Worm (Caenorhabditis elegans) whole organism, early embryonic: ENCODE measurements around the gene vit-2.

Experiments used
- aly-1 ChIP-seq: sonication (generic microtip); optimal IDR thresholded peaks from 2 replicates; lab custom pipeline; 2016; ENCODE audit warnings: missing genetic modification characterization, missing compliant biosample characterization
- ama-1 ChIP-seq: fragments of 150-350 bp; optimal IDR thresholded peaks from 2 replicates; lab custom pipeline; 2014
- ceh-13 ChIP-seq: fragments of 200-800 bp; sonication (Bioruptor generic); optimal IDR thresholded peaks from 2 replicates; lab custom pipeline; 2018; ENCODE audit warnings: mild to moderate bottlenecking, missing genetic modification characterization, missing compliant biosample characterization
- ets-7 ChIP-seq: sonication (generic microtip); optimal IDR thresholded peaks from 2 replicates; lab custom pipeline; 2016; ENCODE audit warnings: missing genotype, missing genetic modification characterization, missing compliant biosample characterization
- hmbx-1 ChIP-seq: sonication (generic microtip); optimal IDR thresholded peaks from 2 replicates; lab custom pipeline; 2016; ENCODE audit warnings: mild to moderate bottlenecking, missing genetic modification characterization, missing compliant biosample characterization
- hmg-4 ChIP-seq: fragments of 200-800 bp; sonication (Bioruptor generic); optimal IDR thresholded peaks from 2 replicates; lab custom pipeline; 2018; ENCODE audit warnings: mild to moderate bottlenecking, missing genetic modification characterization, missing compliant biosample characterization
- hnd-1 ChIP-seq: sonication (generic microtip); optimal IDR thresholded peaks from 2 replicates; lab custom pipeline; 2016; ENCODE audit warnings: missing genetic modification characterization, missing compliant biosample characterization
- pes-1 ChIP-seq: fragments of 200-800 bp; sonication (Bioruptor generic); IDR thresholded peaks from 2 replicates; pipeline ENCODE4 v1.3.6; 2022; ENCODE audit warnings: missing genetic modification reagents, missing genetic modification characterization, missing compliant biosample characterization
- scrt-1 ChIP-seq: fragments of 200-800 bp; sonication (Bioruptor generic); IDR thresholded peaks from 2 replicates; pipeline ENCODE4 v1.3.6; 2022; ENCODE audit warnings: missing genetic modification characterization, missing compliant biosample characterization
- sea-1 ChIP-seq: fragments of 200-800 bp; sonication (Bioruptor generic); conservative IDR thresholded peaks from 2 replicates; pipeline ENCODE4 v1.3.6; 2022; ENCODE audit warnings: missing genetic modification characterization, missing compliant biosample characterization
- tbx-37 ChIP-seq: fragments of 200-800 bp; sonication (Bioruptor generic); conservative IDR thresholded peaks from 2 replicates; pipeline ENCODE4 v1.3.6; 2022; ENCODE audit warnings: missing genetic modification reagents, missing genetic modification characterization, missing compliant biosample characterization
- tra-4 ChIP-seq: sonication (generic microtip); optimal IDR thresholded peaks from 2 replicates; lab custom pipeline; 2017; ENCODE audit warnings: missing genetic modification characterization, missing compliant biosample characterization

DNA sequence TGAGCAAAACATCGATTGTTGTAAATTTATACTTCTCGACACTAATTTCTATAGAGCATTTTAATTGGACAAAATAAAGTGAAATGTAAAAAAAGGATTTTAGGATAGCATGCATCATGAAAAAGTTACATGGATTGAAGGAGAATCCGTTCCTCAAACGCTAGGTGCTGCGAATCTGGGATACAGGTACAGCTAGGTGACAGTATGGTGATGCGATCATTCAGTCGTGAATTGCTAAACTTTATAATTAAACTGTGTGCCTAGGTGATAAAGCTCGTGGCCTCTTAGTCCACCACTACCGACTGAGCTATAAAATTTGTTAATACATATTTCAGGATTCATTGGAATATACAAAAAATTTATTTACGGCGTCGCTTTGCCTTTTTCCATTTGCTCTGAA lies 34.3 kb upstream of the vit-2 start:
- TF ChIP-seq tbx-37 (GFP tag; lab: Robert Waterston, UW) (no peak), ceh-13 (GFP tag; lab: Kevin White, UChicago) (no peak), ama-1 (lab: Kevin White, UChicago) (no peak), aly-1 (no peak), hmg-4 (GFP tag; lab: Kevin White, UChicago) (no peak), sea-1 (GFP tag; lab: Robert Waterston, UW) (no peak), scrt-1 (GFP tag; lab: Robert Waterston, UW) (no peak), pes-1 (GFP tag; lab: Robert Waterston, UW) (no peak), tra-4 (tag; lab: Kevin White, UChicago) (no peak), ets-7 (tag; lab: Kevin White, UChicago) (no peak), hnd-1 (tag; lab: Kevin White, UChicago) (no peak), hmbx-1 (tag; lab: Kevin White, UChicago) (no peak)
